Fruit fly (Drosophila melanogaster): ENCODE data around the gene Axn.

- TF ChIP-seq emc (GFP tag; optimal IDR thresholded peaks at IDR 0.05) (no peak), CG30431 (GFP tag; optimal IDR thresholded peaks at IDR 0.05) (no peak), CG15514 (GFP tag; optimal IDR thresholded peaks at IDR 0.05) (no peak), Gsc (GFP tag; IDR thresholded peaks at IDR 0.05) (no peak), CrebB (tag; optimal IDR thresholded peaks at IDR 0.05) (no peak), CG16779 (GFP tag; IDR thresholded peaks at IDR 0.05) (no peak), CG9932 (GFP tag; IDR thresholded peaks at IDR 0.05) (no peak), usp (GFP tag; optimal IDR thresholded peaks at IDR 0.05) (no peak)
Observed at dm6 chr3R:30009173-30009572, 13.5 kb upstream of the Axn start, which contains the start of gene CG7912.

All from whole organism, embryonic.